Worm (Caenorhabditis elegans) whole organism, late embryonic: ENCODE measurements around the gene F23F12.12.

ENCODE experiments used
- C08G9.2 ChIP-seq: sonication (generic microtip); optimal IDR thresholded peaks from 2 replicates; lab custom pipeline; 2016; ENCODE audit warnings: mild to moderate bottlenecking, missing genetic modification characterization, moderate library complexity, missing compliant biosample characterization
- F13H6.1 ChIP-seq: sonication (generic microtip); optimal IDR thresholded peaks from 2 replicates; lab custom pipeline; 2016; ENCODE audit warnings: missing genetic modification characterization, missing compliant biosample characterization
- Y22D7AL.16 ChIP-seq: sonication (generic microtip); optimal IDR thresholded peaks from 2 replicates; lab custom pipeline; 2016; ENCODE audit warnings: missing genetic modification characterization, missing compliant biosample characterization
- ama-1 ChIP-seq: fragments of 150-350 bp; optimal IDR thresholded peaks from 2 replicates; lab custom pipeline; 2014
- ceh-19 ChIP-seq: fragments of 200-800 bp; sonication (Bioruptor generic); optimal IDR thresholded peaks from 2 replicates; lab custom pipeline; 2018; ENCODE audit warnings: mild to moderate bottlenecking, missing genetic modification characterization, missing compliant biosample characterization
- ceh-2 ChIP-seq: sonication (generic microtip); optimal IDR thresholded peaks from 2 replicates; lab custom pipeline; 2016; ENCODE audit warnings: missing genotype, missing genetic modification characterization, missing compliant biosample characterization
- ceh-34 ChIP-seq: sonication (generic microtip); optimal IDR thresholded peaks from 2 replicates; lab custom pipeline; 2016; ENCODE audit warnings: mild to moderate bottlenecking, missing genetic modification characterization, missing compliant biosample characterization
- ceh-6 ChIP-seq: fragments of 200-800 bp; sonication (Bioruptor generic); optimal IDR thresholded peaks from 2 replicates; lab custom pipeline; 2018; ENCODE audit warnings: mild to moderate bottlenecking, missing genetic modification characterization, missing compliant biosample characterization
- dmd-4 ChIP-seq: sonication (generic microtip); optimal IDR thresholded peaks from 2 replicates; lab custom pipeline; 2016; ENCODE audit warnings: borderline replicate concordance, missing genetic modification characterization, missing compliant biosample characterization
- dve-1 ChIP-seq: sonication (generic microtip); optimal IDR thresholded peaks from 2 replicates; lab custom pipeline; 2017; ENCODE audit warnings: antibody characterized with exemption, mild to moderate bottlenecking, missing genetic modification characterization, missing compliant biosample characterization
- elt-2 ChIP-seq: sonication (generic microtip); optimal IDR thresholded peaks from 2 replicates; lab custom pipeline; 2016; ENCODE audit warnings: missing genetic modification reagents, missing genetic modification characterization, missing compliant biosample characterization
- eyg-1 ChIP-seq: sonication (generic microtip); optimal IDR thresholded peaks from 2 replicates; lab custom pipeline; 2016; ENCODE audit warnings: missing genotype, missing genetic modification characterization, missing compliant biosample characterization
- fax-1 ChIP-seq: sonication (generic microtip); optimal IDR thresholded peaks from 2 replicates; lab custom pipeline; 2016; ENCODE audit warnings: missing genotype, missing genetic modification characterization, missing compliant biosample characterization
- fkh-6 ChIP-seq: sonication (generic microtip); optimal IDR thresholded peaks from 2 replicates; lab custom pipeline; 2016; ENCODE audit warnings: missing genetic modification characterization, missing compliant biosample characterization
- gmeb-2 ChIP-seq: sonication (generic microtip); optimal IDR thresholded peaks from 2 replicates; lab custom pipeline; 2016; ENCODE audit warnings: missing genetic modification characterization, inconsistent platforms, missing compliant biosample characterization
- hlh-13 ChIP-seq: fragments of 200-800 bp; sonication (Bioruptor generic); optimal IDR thresholded peaks from 2 replicates; lab custom pipeline; 2018; ENCODE audit warnings: mild to moderate bottlenecking, missing genetic modification characterization, missing compliant biosample characterization
- hlh-6 ChIP-seq: sonication (generic microtip); optimal IDR thresholded peaks from 2 replicates; lab custom pipeline; 2016; ENCODE audit warnings: missing genotype, missing genetic modification characterization, missing compliant biosample characterization
- lim-6 ChIP-seq: sonication (generic microtip); optimal IDR thresholded peaks from 2 replicates; lab custom pipeline; 2016; ENCODE audit warnings: missing genetic modification characterization, missing compliant biosample characterization
- madf-2 ChIP-seq: sonication (generic microtip); optimal IDR thresholded peaks from 2 replicates; lab custom pipeline; 2017; ENCODE audit warnings: missing genetic modification characterization, missing compliant biosample characterization
- nfya-1 ChIP-seq: sonication (generic microtip); optimal IDR thresholded peaks from 2 replicates; lab custom pipeline; 2017; ENCODE audit warnings: missing genetic modification characterization, mild to moderate bottlenecking, missing compliant biosample characterization, antibody characterized with exemption, moderate library complexity
- npax-4 ChIP-seq: sonication (generic microtip); optimal IDR thresholded peaks from 2 replicates; lab custom pipeline; 2016; ENCODE audit warnings: missing genetic modification characterization, missing compliant biosample characterization
- pag-3 ChIP-seq: sonication (generic microtip); optimal IDR thresholded peaks from 2 replicates; lab custom pipeline; 2016; ENCODE audit warnings: missing compliant biosample characterization, missing genetic modification characterization, borderline replicate concordance
- pha-4 ChIP-seq: fragments of 150-350 bp; optimal IDR thresholded peaks from 2 replicates; lab custom pipeline; 2018; ENCODE audit warnings: missing biosample characterization, missing genetic modification reagents, missing genetic modification characterization
- pros-1 ChIP-seq: fragments of 150-350 bp; optimal IDR thresholded peaks from 2 replicates; lab custom pipeline; 2014; ENCODE audit warnings: missing biosample characterization, missing genetic modification reagents, missing genetic modification characterization
- sox-2 ChIP-seq: fragments of 200-800 bp; sonication (Bioruptor generic); IDR thresholded peaks from 2 replicates; pipeline ENCODE4 v1.3.6; 2022; ENCODE audit warnings: missing genetic modification reagents, missing genetic modification characterization, missing compliant biosample characterization
- sox-4 ChIP-seq: sonication (generic microtip); optimal IDR thresholded peaks from 2 replicates; lab custom pipeline; 2017; ENCODE audit warnings: mild to moderate bottlenecking, missing genetic modification characterization, inconsistent platforms, missing compliant biosample characterization
- tbx-7 ChIP-seq: sonication (generic microtip); optimal IDR thresholded peaks from 2 replicates; lab custom pipeline; 2016; ENCODE audit warnings: missing genotype, missing genetic modification characterization, missing compliant biosample characterization
- unc-3 ChIP-seq, 2 experiments: fragments of 200-800 bp in 1 of 2; sonication (Bioruptor generic) in 1 of 2; sonication (generic microtip) in 1 of 2; conservative IDR thresholded peaks in 1 of 2; optimal IDR thresholded peaks in 1 of 2; 2 replicates each; pipeline versions ENCODE4 v1.3.6 to Lab custom; 2016 to 2022; ENCODE audit warnings: missing compliant biosample characterization in 2 of 2, missing genetic modification characterization in 2 of 2, missing genetic modification reagents in 1 of 2
- unc-42 ChIP-seq: sonication (generic microtip); optimal IDR thresholded peaks from 2 replicates; lab custom pipeline; 2016; ENCODE audit warnings: missing genotype, missing genetic modification characterization, missing compliant biosample characterization
- unc-55 ChIP-seq: sonication (generic microtip); optimal IDR thresholded peaks from 2 replicates; lab custom pipeline; 2017; ENCODE audit warnings: missing biosample characterization, missing genetic modification reagents, missing genetic modification characterization

Gene F23F12.12

ce11 chrIII:6495191-6495723 is 12.7 kb upstream of the F23F12.12 start, which contains the start of gene F23F12.13:
Gene F23F12.13, plus strand, starts transcription at chrIII:6495673.
- TF ChIP-seq elt-2 (tag; lab: Kevin White, UChicago) (peak; percentile 69), fkh-6 (tag; lab: Kevin White, UChicago) (no peak)

ce11 chrIII:6498176-6498575 is 9.8 kb upstream of the F23F12.12 start, which contains the start of gene sdz-15:
Gene sdz-15, plus strand, starts transcription at chrIII:6498476.
- no peak for TF ChIP-seq fax-1 (tag; lab: Kevin White, UChicago)
- TF ChIP-seq madf-2: no peak
- no peak for TF ChIP-seq lim-6 (tag; lab: Kevin White, UChicago)
- TF ChIP-seq eyg-1 (tag; lab: Kevin White, UChicago): no peak
- TF ChIP-seq, all 69 proteins: peak for 0

- TF ChIP-seq sox-4 (tag; lab: Kevin White, UChicago) (no peak), gmeb-2 (tag; lab: Kevin White, UChicago) (no peak), ceh-2 (tag; lab: Kevin White, UChicago) (no peak), ceh-19 (no peak), Y22D7AL.16 (tag; lab: Kevin White, UChicago) (no peak), unc-3 (GFP tag; conservative IDR thresholded peaks at IDR 0.05; lab: Robert Waterston, UW) (no peak), unc-3 (tag; optimal IDR thresholded peaks at IDR 0.05; lab: Kevin White, UChicago) (no peak), sox-2 (GFP tag; lab: Robert Waterston, UW) (no peak), hlh-6 (tag; lab: Kevin White, UChicago) (no peak), dmd-4 (tag; lab: Kevin White, UChicago) (no peak), ama-1 (lab: Kevin White, UChicago) (no peak), pha-4 (tag; lab: Kevin White, UChicago) (no peak), tbx-7 (no peak), hlh-13 (no peak), pros-1 (no peak), ceh-34 (tag; lab: Kevin White, UChicago) (no peak)
These were observed 8.8 kb upstream of the F23F12.12 start for ce11 chrIII:6499102-6499501.

ce11 chrIII:6500032-6500564 is 7.8 kb upstream of the F23F12.12 start, which contains the start of gene F23F12.3:
Gene F23F12.3, plus strand, starts transcription at chrIII:6500514.
- no peak for TF ChIP-seq npax-4
- no peak for TF ChIP-seq unc-42
- no peak for TF ChIP-seq C08G9.2 (tag; lab: Kevin White, UChicago)
- TF ChIP-seq ceh-19: no peak
- no peak for TF ChIP-seq ceh-2 (tag; lab: Kevin White, UChicago)
- peak; percentile 43 for TF ChIP-seq nfya-1

ce11 chrIII:6508327-6508726 is 395 bp downstream of the F23F12.12 start:
- TF ChIP-seq dve-1 (tag; lab: Kevin White, UChicago): no peak
- no peak for TF ChIP-seq F13H6.1 (tag; lab: Kevin White, UChicago)
- no peak for TF ChIP-seq unc-55
- TF ChIP-seq, all 69 proteins: peak for 0

- TF ChIP-seq ceh-6: no peak
- TF ChIP-seq pag-3 (tag; lab: Kevin White, UChicago): no peak
- TF ChIP-seq elt-2 (tag; lab: Kevin White, UChicago): peak; percentile 63
- no peak for TF ChIP-seq nfya-1
- TF ChIP-seq gmeb-2 (tag; lab: Kevin White, UChicago): no peak
These were observed 1.4 kb downstream of the F23F12.12 start for ce11 chrIII:6509301-6509700.
